Fruit fly (Drosophila melanogaster): Measurements from ENCODE around the gene CG12375.

dm6 chr2L:8148514-8149085 is 21.9 kb upstream of the CG12375 start:
- TF ChIP-seq PHDP (tag; optimal IDR thresholded peaks at IDR 0.05) = no peak
- TF ChIP-seq CG9609 (GFP tag; optimal IDR thresholded peaks at IDR 0.05) = no peak
- TF ChIP-seq HmgZ (tag; optimal IDR thresholded peaks at IDR 0.05) = no peak
- TF ChIP-seq CG34376 (GFP tag; optimal IDR thresholded peaks at IDR 0.05) = peak; percentile 14
